Fruit fly (Drosophila melanogaster): ENCODE data around the gene Ogg1.

The Ogg1 gene

dm6 chrX:8714064-8715046, 24.2 kb downstream of the Ogg1 start, which contains the start of the genes CG2004 and CG1785 (continued):
- peak; percentile 94 for TF ChIP-seq Gug (GFP tag; IDR thresholded peaks at IDR 0.05)
- peak; percentile 68 for TF ChIP-seq HmgD (GFP tag; optimal IDR thresholded peaks at IDR 0.05)
- peak; percentile 70 for TF ChIP-seq jing (GFP tag; optimal IDR thresholded peaks at IDR 0.05)
- TF ChIP-seq CG3838 (GFP tag; optimal IDR thresholded peaks at IDR 0.05) = peak; percentile 81
- peak; percentile 95 for TF ChIP-seq CG12659 (GFP tag; optimal IDR thresholded peaks at IDR 0.05)
- peak; percentile 91 for TF ChIP-seq CG4424 (GFP tag; optimal IDR thresholded peaks at IDR 0.05)
- no peak for TF ChIP-seq CG8478 (optimal IDR thresholded peaks at IDR 0.05)
- peak; percentile 87 for TF ChIP-seq CG1233 (GFP tag; optimal IDR thresholded peaks at IDR 0.05)
- TF ChIP-seq gcm (GFP tag; optimal IDR thresholded peaks at IDR 0.05) = peak; percentile 82
- TF ChIP-seq Sin3A (optimal IDR thresholded peaks at IDR 0.05) = peak; percentile 84
- TF ChIP-seq CG18476 (GFP tag; optimal IDR thresholded peaks at IDR 0.05) = peak; percentile 93
- peak; percentile 73 for TF ChIP-seq tx (GFP tag; optimal IDR thresholded peaks at IDR 0.05)
- TF ChIP-seq Poxn (GFP tag; IDR thresholded peaks at IDR 0.05) = peak; percentile 74
- peak; percentile 93 for TF ChIP-seq CG11247 (GFP tag; IDR thresholded peaks at IDR 0.05)
- TF ChIP-seq Ets97D (GFP tag; optimal IDR thresholded peaks at IDR 0.05) = peak; percentile 60
- peak; percentile 68; the same call in 2 of the 3 replicates for TF ChIP-seq HLH4C (GFP tag; IDR thresholded peaks at IDR 0.05; ENCODE audit: partially characterized antibody)
- TF ChIP-seq CG6813 (GFP tag; optimal IDR thresholded peaks at IDR 0.05) = peak; percentile 49
- peak; percentile 35; the same call in 1 of the 2 replicates for TF ChIP-seq CG4360 (GFP tag; IDR thresholded peaks at IDR 0.05)
- peak; percentile 95 for TF ChIP-seq CG34422 (GFP tag; IDR thresholded peaks at IDR 0.05)
- no peak for TF ChIP-seq cad (GFP tag; optimal IDR thresholded peaks at IDR 0.05)
- peak; percentile 71 for TF ChIP-seq Spps (tag; optimal IDR thresholded peaks at IDR 0.05)
- peak; percentile 97 for TF ChIP-seq zfh1 (GFP tag; IDR thresholded peaks at IDR 0.05)
- TF ChIP-seq CG4854 (GFP tag; optimal IDR thresholded peaks at IDR 0.05) = peak; percentile 83
- TF ChIP-seq HLH54F (GFP tag; optimal IDR thresholded peaks at IDR 0.05) = peak; percentile 87
- peak; percentile 93 for TF ChIP-seq CG10959 (GFP tag; IDR thresholded peaks at IDR 0.05)
- peak; percentile 89 for TF ChIP-seq Fer2 (tag; optimal IDR thresholded peaks at IDR 0.05)
- TF ChIP-seq Ptx1 (GFP tag; IDR thresholded peaks at IDR 0.05) = peak; percentile 96
- TF ChIP-seq CG6654 (GFP tag; optimal IDR thresholded peaks at IDR 0.05) = peak; percentile 68
- TF ChIP-seq Hey (tag; optimal IDR thresholded peaks at IDR 0.05) = peak; percentile 79
- peak; percentile 93 for TF ChIP-seq CG4404 (GFP tag; IDR thresholded peaks at IDR 0.05)
- peak; percentile 61; the same call in 1 of the 3 replicates for TF ChIP-seq sr (GFP tag; IDR thresholded peaks at IDR 0.05)
- peak; percentile 56; the same call in 1 of the 2 replicates for TF ChIP-seq bbx (GFP tag; IDR thresholded peaks at IDR 0.05; ENCODE audit: partially characterized antibody)
- no peak for TF ChIP-seq Dip2 (GFP tag; IDR thresholded peaks at IDR 0.05)
- TF ChIP-seq Nf-YA (GFP tag; IDR thresholded peaks at IDR 0.05) = peak; percentile 81
- peak; percentile 93 for TF ChIP-seq Optix (GFP tag; IDR thresholded peaks at IDR 0.05)
- TF ChIP-seq CG4820 (GFP tag; optimal IDR thresholded peaks at IDR 0.05) = peak; percentile 89
- TF ChIP-seq GATAe (GFP tag; conservative IDR thresholded peaks at IDR 0.05) = peak; percentile 44; the same call in 1 of the 2 replicates
- TF ChIP-seq H2.0 (GFP tag; IDR thresholded peaks at IDR 0.05) = peak; percentile 92
- peak; percentile 78 for TF ChIP-seq CG1647 (GFP tag; optimal IDR thresholded peaks at IDR 0.05)
- peak; percentile 87 for TF ChIP-seq CG13296 (GFP tag; optimal IDR thresholded peaks at IDR 0.05)
- peak; percentile 83 for TF ChIP-seq CG12104 (GFP tag; optimal IDR thresholded peaks at IDR 0.05)
- peak; percentile 51 for TF ChIP-seq CG15073 (GFP tag; optimal IDR thresholded peaks at IDR 0.05)
- peak; percentile 88 for TF ChIP-seq zfh2 (GFP tag; optimal IDR thresholded peaks at IDR 0.05)
- TF ChIP-seq her (GFP tag; optimal IDR thresholded peaks at IDR 0.05) = peak; percentile 46
- TF ChIP-seq Lhr (GFP tag; optimal IDR thresholded peaks at IDR 0.05) = peak; percentile 73
- TF ChIP-seq Hand (GFP tag; optimal IDR thresholded peaks at IDR 0.05) = peak; percentile 59
- TF ChIP-seq CG10147 (GFP tag; optimal IDR thresholded peaks at IDR 0.05) = peak; percentile 86
- TF ChIP-seq otp (GFP tag; IDR thresholded peaks at IDR 0.05) = peak; percentile 82; the same call in 2 of the 3 replicates
- TF ChIP-seq ara (GFP tag; IDR thresholded peaks at IDR 0.05) = peak; percentile 92
- TF ChIP-seq dati (GFP tag; IDR thresholded peaks at IDR 0.05) = peak; percentile 67
